Worm (Caenorhabditis elegans) whole organism, L4/young adult: ENCODE results near the gene srg-9.

Experiments
- W03F9.2 ChIP-seq: fragments of 150-350 bp; optimal IDR thresholded peaks from 2 replicates; lab custom pipeline; 2014; ENCODE audit warnings: missing biosample characterization, missing genetic modification characterization
- dao-5 ChIP-seq: sonication (generic microtip); optimal IDR thresholded peaks from 2 replicates; lab custom pipeline; 2016; ENCODE audit warnings: missing genotype, missing genetic modification characterization, moderate library complexity, missing compliant biosample characterization
- him-1 ChIP-seq: sonication (generic microtip); optimal IDR thresholded peaks from 2 replicates; lab custom pipeline; 2016; ENCODE audit warnings: missing genotype, missing genetic modification reagents, missing genetic modification characterization, missing compliant biosample characterization

DNA sequence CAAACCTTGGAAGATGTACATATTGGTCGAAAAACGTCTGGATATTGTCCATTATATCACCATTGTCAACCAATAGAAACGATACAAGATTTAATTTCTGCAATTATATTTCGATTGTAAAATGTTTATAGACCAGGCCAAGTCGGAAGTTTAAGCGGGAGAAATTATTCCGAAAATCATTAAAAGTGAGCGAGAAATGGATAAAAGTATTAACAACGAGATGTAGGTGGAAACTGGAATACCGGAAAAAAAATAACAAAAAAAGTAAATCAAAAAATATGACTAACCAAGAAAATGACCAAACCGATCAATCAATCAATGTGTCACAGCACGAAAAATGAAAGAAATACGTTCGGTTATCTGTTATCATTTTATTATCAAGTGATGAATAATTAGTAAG, 30.6 kb upstream of the srg-9 start, which contains the start of gene F47D12.6:
- TF ChIP-seq W03F9.2 (no peak), him-1 (no peak), dao-5 (no peak)
